Worm (Caenorhabditis elegans) whole organism, young adult: ENCODE measurements around the gene cut-3.

Source experiments
- C06A6.2 ChIP-seq: fragments of 200-800 bp; sonication (Bioruptor generic); conservative IDR thresholded peaks from 2 replicates; pipeline ENCODE4 v1.3.6; 2022; ENCODE audit warnings: missing genetic modification characterization, missing compliant biosample characterization
- C17E4.6 ChIP-seq: fragments of 200-800 bp; sonication (Bioruptor generic); IDR thresholded peaks from 2 replicates; pipeline ENCODE4 v1.3.6; 2022; ENCODE audit warnings: missing genetic modification reagents, missing genetic modification characterization, missing compliant biosample characterization
- F57C9.4 ChIP-seq: sonication (generic microtip); optimal IDR thresholded peaks from 2 replicates; lab custom pipeline; 2017; ENCODE audit warnings: mild to moderate bottlenecking, missing genetic modification characterization, missing compliant biosample characterization
- Y53F4B.3 ChIP-seq: fragments of 200-800 bp; sonication (Bioruptor generic); IDR thresholded peaks from 2 replicates; pipeline ENCODE4 v1.3.6; 2022; ENCODE audit warnings: missing genetic modification reagents, missing genetic modification characterization, missing compliant biosample characterization
- Y56A3A.18 ChIP-seq: fragments of 200-800 bp; sonication (Bioruptor generic); IDR thresholded peaks from 2 replicates; pipeline ENCODE4 v1.3.6; 2022; ENCODE audit warnings: missing genetic modification reagents, missing genetic modification characterization, missing compliant biosample characterization
- attf-5 ChIP-seq: fragments of 200-800 bp; sonication (Bioruptor generic); optimal IDR thresholded peaks from 2 replicates; lab custom pipeline; 2018; ENCODE audit warnings: mild to moderate bottlenecking, missing genetic modification characterization, missing compliant biosample characterization
- bed-2 ChIP-seq: fragments of 200-800 bp; sonication (Bioruptor generic); IDR thresholded peaks from 2 replicates; pipeline ENCODE4 v1.3.6; 2022; ENCODE audit warnings: missing genetic modification reagents, missing genetic modification characterization, missing compliant biosample characterization
- die-1 ChIP-seq: sonication (generic microtip); optimal IDR thresholded peaks from 2 replicates; lab custom pipeline; 2016; ENCODE audit warnings: missing genotype, mild to moderate bottlenecking, missing genetic modification characterization, missing compliant biosample characterization
- dox-1 ChIP-seq: fragments of 200-800 bp; sonication (Bioruptor generic); IDR thresholded peaks from 2 replicates; pipeline ENCODE4 v1.3.6; 2022; ENCODE audit warnings: missing genetic modification reagents, missing genetic modification characterization, missing compliant biosample characterization
- gei-17 ChIP-seq: fragments of 200-800 bp; sonication (Bioruptor generic); optimal IDR thresholded peaks from 2 replicates; lab custom pipeline; 2018; ENCODE audit warnings: mild to moderate bottlenecking, missing genetic modification characterization, missing compliant biosample characterization
- madf-10 ChIP-seq: sonication (generic microtip); optimal IDR thresholded peaks from 2 replicates; lab custom pipeline; 2016; ENCODE audit warnings: mild to moderate bottlenecking, missing genetic modification characterization, missing compliant biosample characterization
- madf-3 ChIP-seq: fragments of 200-800 bp; sonication (Bioruptor generic); IDR thresholded peaks from 2 replicates; pipeline ENCODE4 v1.3.6; 2022; ENCODE audit warnings: missing genetic modification reagents, missing genetic modification characterization, missing compliant biosample characterization
- madf-8 ChIP-seq: fragments of 200-800 bp; sonication (Bioruptor generic); conservative IDR thresholded peaks from 2 replicates; pipeline ENCODE4 v1.3.6; 2022; ENCODE audit warnings: missing genetic modification reagents, missing genetic modification characterization, missing compliant biosample characterization
- mxl-1 ChIP-seq: sonication (generic microtip); optimal IDR thresholded peaks from 2 replicates; lab custom pipeline; 2016; ENCODE audit warnings: missing genetic modification characterization, missing compliant biosample characterization
- nhr-179 ChIP-seq: sonication (generic microtip); optimal IDR thresholded peaks from 2 replicates; lab custom pipeline; 2016; ENCODE audit warnings: mild to moderate bottlenecking, missing genetic modification characterization, missing compliant biosample characterization
- tlf-1 ChIP-seq: fragments of 200-800 bp; sonication (Bioruptor generic); optimal IDR thresholded peaks from 2 replicates; lab custom pipeline; 2018; ENCODE audit warnings: mild to moderate bottlenecking, missing genetic modification characterization, missing compliant biosample characterization
- unc-130 ChIP-seq: sonication (generic microtip); optimal IDR thresholded peaks from 2 replicates; lab custom pipeline; 2016; ENCODE audit warnings: missing genetic modification reagents, missing genetic modification characterization, missing compliant biosample characterization
- xnd-1 ChIP-seq: sonication (generic microtip); optimal IDR thresholded peaks from 2 replicates; lab custom pipeline; 2016; ENCODE audit warnings: missing genotype, missing genetic modification reagents, missing genetic modification characterization, missing compliant biosample characterization
- ztf-18 ChIP-seq: sonication (generic microtip); optimal IDR thresholded peaks from 2 replicates; lab custom pipeline; 2016; ENCODE audit warnings: missing genotype, mild to moderate bottlenecking, missing genetic modification characterization, missing compliant biosample characterization
- ztf-25 ChIP-seq: fragments of 200-800 bp; sonication (Bioruptor generic); IDR thresholded peaks from 2 replicates; pipeline ENCODE4 v1.3.6; 2022; ENCODE audit warnings: missing genetic modification reagents, missing genetic modification characterization, missing compliant biosample characterization
- ztf-26 ChIP-seq: sonication (generic microtip); optimal IDR thresholded peaks from 2 replicates; lab custom pipeline; 2017; ENCODE audit warnings: missing genetic modification characterization, missing compliant biosample characterization

Gene cut-3

ce11 chrII:8399064-8399463, 47.6 kb downstream of the cut-3 start, which contains the start of gene dod-23 (continued):
- TF ChIP-seq tlf-1 (GFP tag; lab: Kevin White, UChicago), result no peak
- no peak for TF ChIP-seq F57C9.4

ce11 chrII:8396041-8396440, 50.6 kb downstream of the cut-3 start, which contains the start of gene F49E12.7:
TSS of gene F49E12.7 (minus strand) at chrII:8396141.
- TF ChIP-seq mxl-1 (tag; lab: Kevin White, UChicago), result no peak
- TF ChIP-seq attf-5 (GFP tag; lab: Kevin White, UChicago), result no peak
- no peak for TF ChIP-seq gei-17
- TF ChIP-seq bed-2 (GFP tag; lab: Robert Waterston, UW), result no peak
- TF ChIP-seq ztf-25, result no peak
- TF ChIP-seq xnd-1, result no peak
- no peak for TF ChIP-seq unc-130 (GFP tag; lab: Kevin White, UChicago)
- TF ChIP-seq C06A6.2 (GFP tag; lab: Robert Waterston, UW), result no peak
- no peak for TF ChIP-seq Y56A3A.18 (GFP tag; lab: Robert Waterston, UW)
- TF ChIP-seq Y53F4B.3, result no peak
- TF ChIP-seq madf-8, result no peak
- no peak for TF ChIP-seq die-1 (tag; lab: Kevin White, UChicago)
- TF ChIP-seq C17E4.6, result no peak
- no peak for TF ChIP-seq madf-3
- no peak for TF ChIP-seq ztf-18 (tag; lab: Kevin White, UChicago)
- no peak for TF ChIP-seq madf-10 (tag; lab: Kevin White, UChicago)
- no peak for TF ChIP-seq dox-1 (GFP tag; lab: Robert Waterston, UW)
- TF ChIP-seq ztf-26 (tag; lab: Kevin White, UChicago), result no peak
- no peak for TF ChIP-seq nhr-179 (tag; lab: Kevin White, UChicago)
